Worm (Caenorhabditis elegans): ENCODE results near the gene B0244.15.
A peak's percentile ranks its signal among the peaks of the same experiment; 100 is the strongest.

B0244.15 gene

ce11 chrIII:5715467-5715866 is 27.7 kb upstream of the B0244.15 start (continued):
- TF ChIP-seq unc-39 (tag; optimal IDR thresholded peaks at IDR 0.05) (no peak), lin-39 (tag; optimal IDR thresholded peaks at IDR 0.05) (no peak), aly-2 (tag; optimal IDR thresholded peaks at IDR 0.05) (no peak), nhr-111 (GFP tag; optimal IDR thresholded peaks at IDR 0.05) (peak; percentile 3), ceh-44 (GFP tag; IDR thresholded peaks at IDR 0.05) (no peak), ztf-11 (tag; optimal IDR thresholded peaks at IDR 0.05) (no peak), unc-62 (GFP tag; optimal IDR thresholded peaks at IDR 0.05 in 1 of 2) (peak in 1 of 2 experiments; percentile 93), unc-62 (tag; optimal IDR thresholded peaks at IDR 0.05) (no peak), arid-1 (GFP tag; conservative IDR thresholded peaks at IDR 0.05) (0 out of 2 replicates have a peak, but pooled peaks have one; percentile 9), spr-3 (GFP tag; optimal IDR thresholded peaks at IDR 0.05) (no peak), unc-130 (GFP tag; optimal IDR thresholded peaks at IDR 0.05) (no peak), zag-1 (tag; optimal IDR thresholded peaks at IDR 0.05) (no peak), fkh-10 (GFP tag; optimal IDR thresholded peaks at IDR 0.05) (peak; percentile 23), sdz-12 (GFP tag; optimal IDR thresholded peaks at IDR 0.05) (no peak), madf-5 (GFP tag; IDR thresholded peaks at IDR 0.05) (no peak), F44E2.7 (GFP tag; IDR thresholded peaks at IDR 0.05) (0 out of 2 replicates have a peak, but pooled peaks have one; percentile 30), ceh-32 (tag; optimal IDR thresholded peaks at IDR 0.05; ENCODE audit: poor library complexity) (no peak), php-3 (GFP tag; IDR thresholded peaks at IDR 0.05) (peak; percentile 9; the same call in 1 of the 2 replicates), T26A8.4 (GFP tag; IDR thresholded peaks at IDR 0.05) (peak; percentile 69), nhr-76 (tag; optimal IDR thresholded peaks at IDR 0.05) (no peak), nhr-10 (tag; optimal IDR thresholded peaks at IDR 0.05) (no peak), dmd-6 (GFP tag; IDR thresholded peaks at IDR 0.05) (peak; percentile 39), set-16 (GFP tag; IDR thresholded peaks at IDR 0.05) (peak; percentile 70), pqm-1 (tag; optimal IDR thresholded peaks at IDR 0.05) (peak; percentile 21), ceh-82 (tag; optimal IDR thresholded peaks at IDR 0.05) (no peak), lin-15B (tag; optimal IDR thresholded peaks at IDR 0.05) (no peak), dpl-1 (GFP tag; optimal IDR thresholded peaks at IDR 0.05) (peak; percentile 26), saeg-2 (GFP tag; IDR thresholded peaks at IDR 0.05) (no peak), lin-38 (GFP tag; IDR thresholded peaks at IDR 0.05) (peak; percentile 49; the same call in 1 of the 2 replicates), mxl-3 (GFP tag; optimal IDR thresholded peaks at IDR 0.05) (peak; percentile 70), Y48G9A.11 (GFP tag; IDR thresholded peaks at IDR 0.05) (no peak), ZK337.2 (GFP tag; IDR thresholded peaks at IDR 0.05) (no peak), mes-2 (tag; optimal IDR thresholded peaks at IDR 0.05; ENCODE audit: poor library complexity, severe bottlenecking) (peak; percentile 74), dmd-9 (GFP tag; IDR thresholded peaks at IDR 0.05) (no peak), mdl-1 (tag; optimal IDR thresholded peaks at IDR 0.05) (peak; percentile 66 to 78), dve-1 (tag; optimal IDR thresholded peaks at IDR 0.05; ENCODE audit: insufficient read depth) (peak; percentile 63), daf-8 (GFP tag; IDR thresholded peaks at IDR 0.05) (no peak), Y5F2A.4 (GFP tag; optimal IDR thresholded peaks at IDR 0.05) (peak; percentile 20), Y105C5A.15 (GFP tag; IDR thresholded peaks at IDR 0.05) (peak; percentile 38; the same call in 1 of the 2 replicates), D1046.2 (GFP tag; IDR thresholded peaks at IDR 0.05) (0 out of 2 replicates have a peak, but pooled peaks have one; percentile 12), F10B5.3 (tag; optimal IDR thresholded peaks at IDR 0.05) (no peak), gei-8 (GFP tag; optimal IDR thresholded peaks at IDR 0.05) (no peak), vab-7 (GFP tag; IDR thresholded peaks at IDR 0.05) (peak; percentile 40; the same call in 1 of the 2 replicates), cey-2 (tag; optimal IDR thresholded peaks at IDR 0.05; ENCODE audit: borderline replicate concordance, insufficient read depth) (no peak), pha-4 (GFP tag; IDR thresholded peaks at IDR 0.05) (peak; percentile 17; the same call in 1 of the 2 replicates), pha-4 (tag; optimal IDR thresholded peaks at IDR 0.05) (no peak), nhr-48 (tag; optimal IDR thresholded peaks at IDR 0.05) (peak; percentile 41), nhr-11 (tag; optimal IDR thresholded peaks at IDR 0.05) (peak; percentile 60), daf-12 (tag; optimal IDR thresholded peaks at IDR 0.05) (no peak), tag-97 (GFP tag; IDR thresholded peaks at IDR 0.05) (no peak), jun-1 (tag; optimal IDR thresholded peaks at IDR 0.05) (peak; percentile 38), ces-1 (GFP tag; optimal IDR thresholded peaks at IDR 0.05) (no peak)

Data from whole organism, L4 larva.